Worm (Caenorhabditis elegans) whole organism, early embryonic: Measurements from ENCODE around the gene F20G2.3.

Experiments
- hmbx-1 ChIP-seq: sonication (generic microtip); optimal IDR thresholded peaks from 2 replicates; lab custom pipeline; 2016; ENCODE audit warnings: mild to moderate bottlenecking, missing genetic modification characterization, missing compliant biosample characterization
- tbx-37 ChIP-seq: fragments of 200-800 bp; sonication (Bioruptor generic); conservative IDR thresholded peaks from 2 replicates; pipeline ENCODE4 v1.3.6; 2022; ENCODE audit warnings: missing genetic modification reagents, missing genetic modification characterization, missing compliant biosample characterization

ce11 chrV:13775529-13775928 is 7.2 kb upstream of the F20G2.3 start, which contains the start of gene F53C11.1:
- no peak for TF ChIP-seq hmbx-1 (tag; lab: Kevin White, UChicago)
- no peak for TF ChIP-seq tbx-37 (GFP tag; lab: Robert Waterston, UW)
